Fruit fly (Drosophila melanogaster) whole organism, embryonic: Measurements from ENCODE around the gene CG6126.

Experiments
- Awh ChIP-seq: fragments of 200-800 bp; sonication (Bioruptor generic); IDR thresholded peaks from 2 replicates; pipeline ENCODE4, ENCODE4 v1.3.6; 2022; ENCODE audit warnings: missing biosample characterization, missing genetic modification characterization
- CG1024 ChIP-seq: fragments of 200-800 bp; sonication (Bioruptor generic); IDR thresholded peaks from 2 replicates; pipeline ENCODE4 v1.3.6; 2022; ENCODE audit warnings: missing biosample characterization, missing genetic modification characterization
- CG10267 ChIP-seq: fragments of 200-800 bp; sonication (Bioruptor generic); optimal IDR thresholded peaks from 2 replicates; lab custom pipeline; 2018; ENCODE audit warnings: missing biosample characterization, mild to moderate bottlenecking, missing genetic modification characterization, moderate library complexity
- CG10274 ChIP-seq: fragments of 200-800 bp; sonication (Bioruptor generic); optimal IDR thresholded peaks from 3 replicates; lab custom pipeline; 2017; ENCODE audit warnings: missing biosample characterization, mild to moderate bottlenecking, missing genetic modification characterization
- CG10321 ChIP-seq: fragments of 200-800 bp; sonication (Bioruptor generic); IDR thresholded peaks from 2 replicates; pipeline ENCODE4 v1.3.6; 2022; ENCODE audit warnings: missing biosample characterization, missing genetic modification characterization
- CG10959 ChIP-seq: fragments of 200-800 bp; sonication (Bioruptor generic); IDR thresholded peaks from 2 replicates; pipeline ENCODE4 v1.3.6; 2022; ENCODE audit warnings: missing biosample characterization, missing genetic modification characterization
- CG11560 ChIP-seq: fragments of 200-800 bp; sonication (Bioruptor generic); IDR thresholded peaks from 3 replicates; pipeline ENCODE4 v1.3.6; 2022; ENCODE audit warnings: missing biosample characterization, missing genetic modification characterization
- CG11696 ChIP-seq: fragments of 200-800 bp; sonication (Bioruptor generic); IDR thresholded peaks from 2 replicates; pipeline ENCODE4 v1.3.6; 2022; ENCODE audit warnings: missing biosample characterization, missing genetic modification characterization
- CG12219 ChIP-seq: fragments of 200-800 bp; sonication (Bioruptor generic); optimal IDR thresholded peaks from 3 replicates; lab custom pipeline; 2018; ENCODE audit warnings: missing biosample characterization, mild to moderate bottlenecking, missing genetic modification characterization
- CG12769 ChIP-seq: fragments of 200-800 bp; sonication (Bioruptor generic); optimal IDR thresholded peaks from 2 replicates; lab custom pipeline; 2019; ENCODE audit warnings: missing biosample characterization, mild to moderate bottlenecking, missing genetic modification characterization, moderate library complexity
- CG15073 ChIP-seq: fragments of 200-800 bp; sonication (Bioruptor generic); optimal IDR thresholded peaks from 2 replicates; lab custom pipeline; 2016; ENCODE audit warnings: missing biosample characterization, missing genetic modification characterization
- CG17359 ChIP-seq: fragments of 200-800 bp; sonication (Bioruptor generic); optimal IDR thresholded peaks from 3 replicates; lab custom pipeline; 2018; ENCODE audit warnings: missing biosample characterization, mild to moderate bottlenecking, missing genetic modification characterization, moderate library complexity
- CG2116 ChIP-seq: fragments of 200-800 bp; sonication (Bioruptor generic); optimal IDR thresholded peaks from 3 replicates; lab custom pipeline; 2018; ENCODE audit warnings: missing biosample characterization, mild to moderate bottlenecking, missing genetic modification characterization
- CG3281 ChIP-seq: fragments of 200-800 bp; sonication (Bioruptor generic); optimal IDR thresholded peaks from 3 replicates; lab custom pipeline; 2017; ENCODE audit warnings: missing biosample characterization, mild to moderate bottlenecking, missing genetic modification characterization
- CG3407 ChIP-seq: fragments of 200-800 bp; sonication (Bioruptor generic); optimal IDR thresholded peaks from 2 replicates; lab custom pipeline; 2018; ENCODE audit warnings: missing biosample characterization, mild to moderate bottlenecking, missing genetic modification characterization
- CG6175 ChIP-seq: fragments of 200-800 bp; sonication (Bioruptor generic); IDR thresholded peaks from 3 replicates; pipeline ENCODE4 v1.3.6; 2022; ENCODE audit warnings: missing biosample characterization, missing genetic modification characterization
- CG6683 ChIP-seq: fragments of 200-800 bp; sonication (Bioruptor generic); optimal IDR thresholded peaks from 2 replicates; lab custom pipeline; 2017; ENCODE audit warnings: missing biosample characterization, mild to moderate bottlenecking, missing genetic modification characterization, missing genetic modification reagents
- CG7987 ChIP-seq: fragments of 200-800 bp; sonication (Bioruptor generic); optimal IDR thresholded peaks from 2 replicates; lab custom pipeline; 2018; ENCODE audit warnings: missing biosample characterization, mild to moderate bottlenecking, missing genetic modification characterization, moderate library complexity
- CG8388 ChIP-seq: fragments of 200-800 bp; sonication (Bioruptor generic); optimal IDR thresholded peaks from 2 replicates; lab custom pipeline; 2019; ENCODE audit warnings: missing biosample characterization, mild to moderate bottlenecking, missing genetic modification characterization, moderate library complexity
- CG9727 ChIP-seq: fragments of 200-800 bp; sonication (Bioruptor generic); optimal IDR thresholded peaks from 3 replicates; lab custom pipeline; 2017; ENCODE audit warnings: missing biosample characterization, mild to moderate bottlenecking, missing genetic modification characterization
- CHES-1-like ChIP-seq: fragments of 200-800 bp; sonication (Bioruptor generic); optimal IDR thresholded peaks from 2 replicates; lab custom pipeline; 2016; ENCODE audit warnings: missing biosample characterization, missing genetic modification characterization
- Ets65A ChIP-seq: fragments of 200-800 bp; sonication (Bioruptor generic); peaks from one replicate; lab custom pipeline; 2016; ENCODE audit warnings: missing biosample characterization, missing genetic modification characterization
- Gug ChIP-seq: fragments of 200-800 bp; sonication (Bioruptor generic); IDR thresholded peaks from 4 replicates; pipeline ENCODE4 v1.3.6; 2022; ENCODE audit warnings: missing biosample characterization, missing genetic modification characterization
- HLH54F ChIP-seq: fragments of 200-800 bp; sonication (Bioruptor generic); optimal IDR thresholded peaks from 3 replicates; lab custom pipeline; 2016; ENCODE audit warnings: missing biosample characterization, missing genetic modification characterization
- Hr3 ChIP-seq: fragments of 200-800 bp; sonication (Bioruptor generic); optimal IDR thresholded peaks from 3 replicates; lab custom pipeline; 2016; ENCODE audit warnings: missing biosample characterization, missing genetic modification characterization
- MESR4 ChIP-seq: fragments of 200-800 bp; sonication (Bioruptor generic); optimal IDR thresholded peaks from 2 replicates; lab custom pipeline; 2018; ENCODE audit warnings: missing biosample characterization, mild to moderate bottlenecking, missing genetic modification characterization, moderate library complexity
- Mad ChIP-seq: fragments of 200-800 bp; sonication (Bioruptor generic); optimal IDR thresholded peaks from 2 replicates; lab custom pipeline; 2016; ENCODE audit warnings: missing biosample characterization, missing genetic modification characterization
- Myb ChIP-seq: fragments of 200-800 bp; sonication (Bioruptor generic); optimal IDR thresholded peaks from 2 replicates; lab custom pipeline; 2016; ENCODE audit warnings: missing biosample characterization, missing genetic modification characterization
- PHDP ChIP-seq: fragments of 200-800 bp; sonication (Bioruptor generic); optimal IDR thresholded peaks from 3 replicates; lab custom pipeline; 2018; ENCODE audit warnings: missing biosample characterization, mild to moderate bottlenecking, missing genetic modification characterization, moderate library complexity
- Trl ChIP-seq, 3 experiments: fragments of >200 bp in 2 of 3; fragments of 200-800 bp in 1 of 3; sonication (Bioruptor generic) in 1 of 3; optimal IDR thresholded peaks; 2 replicates in 1 of 3; 3 replicates in 2 of 3; lab custom pipeline; 2016 to 2017; ENCODE audit warnings: missing biosample characterization in 1 of 3, missing genetic modification characterization in 1 of 3
- bigmax ChIP-seq: fragments of 200-800 bp; sonication (Bioruptor generic); optimal IDR thresholded peaks from 2 replicates; lab custom pipeline; 2018; ENCODE audit warnings: missing biosample characterization, mild to moderate bottlenecking, missing genetic modification characterization
- bowl ChIP-seq: fragments of 200-800 bp; sonication (Bioruptor generic); IDR thresholded peaks from 2 replicates; pipeline ENCODE4 v1.3.6; 2022; ENCODE audit warnings: missing biosample characterization, missing genetic modification characterization
- br ChIP-seq: fragments of >200 bp; optimal IDR thresholded peaks from 2 replicates; lab custom pipeline; 2017
- cato ChIP-seq: fragments of 200-800 bp; sonication (Bioruptor generic); optimal IDR thresholded peaks from 2 replicates; lab custom pipeline; 2016; ENCODE audit warnings: missing biosample characterization, missing genetic modification characterization, borderline replicate concordance
- caup ChIP-seq: fragments of 200-800 bp; sonication (Bioruptor generic); optimal IDR thresholded peaks from 3 replicates; lab custom pipeline; 2017; ENCODE audit warnings: missing biosample characterization, mild to moderate bottlenecking, missing genetic modification characterization, moderate library complexity; ENCODE audit not compliant: severe bottlenecking
- cg ChIP-seq: fragments of 200-800 bp; sonication (Bioruptor generic); optimal IDR thresholded peaks from 3 replicates; lab custom pipeline; 2019; ENCODE audit warnings: missing biosample characterization, mild to moderate bottlenecking, missing genetic modification characterization, moderate library complexity
- chif ChIP-seq, 2 experiments: fragments of 200-800 bp; sonication (Bioruptor generic); optimal IDR thresholded peaks; 3 replicates each; lab custom pipeline; 2016; ENCODE audit warnings: missing biosample characterization in 2 of 2, missing genetic modification characterization in 2 of 2
- disco-r ChIP-seq: fragments of 200-800 bp; sonication (Bioruptor generic); optimal IDR thresholded peaks from 2 replicates; lab custom pipeline; 2016; ENCODE audit warnings: missing biosample characterization, missing genetic modification characterization
- esg ChIP-seq: fragments of 200-800 bp; sonication (Bioruptor generic); conservative IDR thresholded peaks from 2 replicates; pipeline ENCODE4 v1.3.6; 2022; ENCODE audit warnings: missing biosample characterization, missing genetic modification characterization
- h ChIP-seq: fragments of >200 bp; optimal IDR thresholded peaks from 2 replicates; lab custom pipeline; 2017
- inv ChIP-seq: fragments of 200-800 bp; sonication (Bioruptor generic); IDR thresholded peaks from 2 replicates; pipeline ENCODE4 v1.3.6; 2022; ENCODE audit warnings: missing biosample characterization, missing genetic modification characterization; ENCODE audit not compliant: partially characterized antibody
- nau ChIP-seq: fragments of 200-800 bp; sonication (Bioruptor generic); optimal IDR thresholded peaks from 3 replicates; lab custom pipeline; 2017; ENCODE audit warnings: missing biosample characterization, mild to moderate bottlenecking, missing genetic modification characterization, missing genetic modification reagents
- onecut ChIP-seq: fragments of 200-800 bp; sonication (Bioruptor generic); IDR thresholded peaks from 2 replicates; pipeline ENCODE4 v1.3.6; 2022; ENCODE audit warnings: missing biosample characterization, missing genetic modification characterization
- otp ChIP-seq: fragments of 200-800 bp; sonication (Bioruptor generic); IDR thresholded peaks from 3 replicates; pipeline ENCODE4, ENCODE4 v1.3.6; 2022; ENCODE audit warnings: missing biosample characterization, missing genetic modification characterization
- pfk ChIP-seq: fragments of 200-800 bp; sonication (Bioruptor generic); optimal IDR thresholded peaks from 2 replicates; lab custom pipeline; 2018; ENCODE audit warnings: missing biosample characterization, mild to moderate bottlenecking, missing genetic modification characterization, moderate library complexity
- slbo ChIP-seq: fragments of 200-800 bp; sonication (Bioruptor generic); IDR thresholded peaks from 2 replicates; pipeline ENCODE4 v1.3.6; 2022; ENCODE audit warnings: missing biosample characterization, missing genetic modification characterization
- so ChIP-seq: fragments of 200-800 bp; sonication (Bioruptor generic); IDR thresholded peaks from 3 replicates; pipeline ENCODE4 v1.3.6; 2022; ENCODE audit warnings: missing biosample characterization, missing genetic modification characterization
- tgo ChIP-seq: fragments of 200-800 bp; sonication (Bioruptor generic); IDR thresholded peaks from 3 replicates; pipeline ENCODE4 v1.3.6; 2022; ENCODE audit warnings: missing biosample characterization, missing genetic modification characterization
- vfl ChIP-seq: fragments of 200-800 bp; sonication (Bioruptor generic); optimal IDR thresholded peaks from 2 replicates; lab custom pipeline; 2016; ENCODE audit warnings: missing biosample characterization, missing genetic modification characterization
- zfh1 ChIP-seq: fragments of 200-800 bp; sonication (Bioruptor generic); IDR thresholded peaks from 3 replicates; pipeline ENCODE4 v1.3.6; 2022; ENCODE audit warnings: missing biosample characterization, missing genetic modification characterization

The CG6126 gene

dm6 chr3R:16235941-16236712 lies 33.2 kb upstream of the CG6126 start (continued):
- TF ChIP-seq PHDP (tag; lab: Kevin White, UChicago) (peak; percentile 90), zfh1 (GFP tag; lab: Robert Waterston, UW) (no peak), CG11696 (GFP tag; lab: Robert Waterston, UW) (no peak), CG17359 (tag; lab: Kevin White, UChicago) (peak; percentile 80), CG1024 (no peak), CG3281 (GFP tag; lab: Kevin White, UChicago) (peak; percentile 95), Ets65A (GFP tag; lab: Kevin White, UChicago) (peak; percentile 92), CG12219 (GFP tag; lab: Kevin White, UChicago) (peak; percentile 52), disco-r (GFP tag; lab: Kevin White, UChicago) (no peak), CG2116 (GFP tag; lab: Kevin White, UChicago) (peak; percentile 63), cg (GFP tag; lab: Kevin White, UChicago) (peak; percentile 66), pfk (GFP tag; lab: Kevin White, UChicago) (peak; percentile 81), CG10321 (no peak), CG3407 (GFP tag; lab: Kevin White, UChicago) (peak; percentile 73), nau (GFP tag; lab: Kevin White, UChicago) (no peak), Mad (GFP tag; lab: Kevin White, UChicago) (no peak), CG15073 (GFP tag; lab: Kevin White, UChicago) (no peak), bigmax (peak; percentile 99), h (lab: Kevin White, UChicago) (no peak), HLH54F (GFP tag; lab: Kevin White, UChicago) (peak; percentile 69), CG10274 (peak; percentile 88), CHES-1-like (GFP tag; lab: Kevin White, UChicago) (peak; percentile 31), CG7987 (GFP tag; lab: Kevin White, UChicago) (no peak), CG11560 (tag; lab: Robert Waterston, UW) (no peak), CG9727 (GFP tag; lab: Kevin White, UChicago) (peak; percentile 98), chif (GFP tag; optimal IDR thresholded peaks at IDR 0.05; lab: Kevin White, UChicago) (peak; percentile 10 to 58), CG6683 (GFP tag; lab: Kevin White, UChicago) (peak; percentile 86), inv (GFP tag; lab: Robert Waterston, UW) (no peak), otp (no peak), Hr3 (GFP tag; lab: Kevin White, UChicago) (peak; percentile 94), CG8388 (GFP tag; lab: Kevin White, UChicago) (peak; percentile 93), so (GFP tag; lab: Robert Waterston, UW) (no peak), CG10959 (GFP tag; lab: Robert Waterston, UW) (no peak), CG6175 (GFP tag; lab: Robert Waterston, UW) (no peak), CG12769 (tag; lab: Kevin White, UChicago) (peak; percentile 99), onecut (GFP tag; lab: Robert Waterston, UW) (peak; percentile 65), esg (no peak), Trl (optimal IDR thresholded peaks at IDR 0.05; lab: Kevin White, UChicago) (no peak), Trl (GFP tag; optimal IDR thresholded peaks at IDR 0.05; lab: Kevin White, UChicago) (no peak), Myb (GFP tag; lab: Kevin White, UChicago) (peak; percentile 65), bowl (GFP tag; lab: Robert Waterston, UW) (no peak), vfl (GFP tag; lab: Kevin White, UChicago) (no peak), cato (GFP tag; lab: Kevin White, UChicago) (peak; percentile 73), Gug (GFP tag; lab: Robert Waterston, UW) (peak; percentile 93), br (lab: Kevin White, UChicago) (no peak), CG10267 (tag; lab: Kevin White, UChicago) (peak; percentile 90), tgo (GFP tag; lab: Robert Waterston, UW) (no peak), slbo (no peak), caup (GFP tag; lab: Kevin White, UChicago) (peak; percentile 90), Awh (no peak), MESR4 (no peak)
